Fruit fly (Drosophila melanogaster) whole organism, embryonic: ENCODE results near the gene CG2681.

Source experiments
- Atf6 ChIP-seq: fragments of 200-800 bp; sonication (Bioruptor generic); IDR thresholded peaks from 2 replicates; pipeline ENCODE4 v1.3.6; 2022; ENCODE audit warnings: missing biosample characterization, missing genetic modification characterization
- B-H1 ChIP-seq: fragments of 200-800 bp; sonication (Bioruptor generic); IDR thresholded peaks from 3 replicates; pipeline ENCODE4 v1.3.6; 2022; ENCODE audit warnings: missing biosample characterization, missing genetic modification characterization
- BEAF-32 ChIP-seq: fragments of 200-800 bp; sonication (Bioruptor generic); optimal IDR thresholded peaks from 3 replicates; lab custom pipeline; 2017; ENCODE audit warnings: missing biosample characterization, missing genetic modification characterization, mild to moderate bottlenecking, moderate library complexity, missing genetic modification reagents
- CG10462 ChIP-seq: fragments of 200-800 bp; sonication (Bioruptor generic); optimal IDR thresholded peaks from 2 replicates; lab custom pipeline; 2016; ENCODE audit warnings: missing biosample characterization, missing genetic modification characterization
- CG11398 ChIP-seq: fragments of 200-800 bp; sonication (Bioruptor generic); optimal IDR thresholded peaks from 2 replicates; lab custom pipeline; 2016; ENCODE audit warnings: missing biosample characterization, missing genetic modification characterization
- CG11504 ChIP-seq: fragments of 200-800 bp; sonication (Bioruptor generic); optimal IDR thresholded peaks from 3 replicates; lab custom pipeline; 2019; ENCODE audit warnings: missing biosample characterization, mild to moderate bottlenecking, missing genetic modification characterization, moderate library complexity
- CG13775 ChIP-seq: fragments of 200-800 bp; sonication (Bioruptor generic); optimal IDR thresholded peaks from 3 replicates; lab custom pipeline; 2017; ENCODE audit warnings: missing biosample characterization, mild to moderate bottlenecking, missing genetic modification characterization
- CG14667 ChIP-seq: fragments of 200-800 bp; sonication (Bioruptor generic); IDR thresholded peaks from 2 replicates; pipeline ENCODE4 v1.3.6; 2022; ENCODE audit warnings: missing biosample characterization, missing genetic modification characterization
- CG14710 ChIP-seq: fragments of 200-800 bp; sonication (Bioruptor generic); optimal IDR thresholded peaks from 3 replicates; lab custom pipeline; 2019; ENCODE audit warnings: missing biosample characterization, mild to moderate bottlenecking, missing genetic modification characterization, moderate library complexity
- CG15073 ChIP-seq: fragments of 200-800 bp; sonication (Bioruptor generic); optimal IDR thresholded peaks from 2 replicates; lab custom pipeline; 2016; ENCODE audit warnings: missing biosample characterization, missing genetic modification characterization
- CG15479 ChIP-seq: fragments of 200-800 bp; sonication (Bioruptor generic); optimal IDR thresholded peaks from 3 replicates; lab custom pipeline; 2019; ENCODE audit warnings: missing biosample characterization, mild to moderate bottlenecking, missing genetic modification characterization, moderate library complexity
- CG1602 ChIP-seq: fragments of 200-800 bp; sonication (Bioruptor generic); optimal IDR thresholded peaks from 3 replicates; lab custom pipeline; 2016; ENCODE audit warnings: missing biosample characterization, missing genetic modification characterization
- CG16863 ChIP-seq: fragments of 200-800 bp; sonication (Bioruptor generic); optimal IDR thresholded peaks from 3 replicates; lab custom pipeline; 2016; ENCODE audit warnings: missing biosample characterization, missing genetic modification characterization
- CG17361 ChIP-seq: fragments of 200-800 bp; sonication (Bioruptor generic); IDR thresholded peaks from 3 replicates; pipeline ENCODE4 v1.3.6; 2022; ENCODE audit warnings: missing biosample characterization, missing genetic modification characterization
- CG17568 ChIP-seq: fragments of 200-800 bp; sonication (Bioruptor generic); optimal IDR thresholded peaks from 2 replicates; lab custom pipeline; 2018; ENCODE audit warnings: missing biosample characterization, mild to moderate bottlenecking, missing genetic modification characterization, moderate library complexity
- CG17829 ChIP-seq: fragments of 200-800 bp; optimal IDR thresholded peaks from 2 replicates; lab custom pipeline; 2019; ENCODE audit warnings: missing biosample characterization, mild to moderate bottlenecking, missing genetic modification characterization, moderate library complexity
- CG18764 ChIP-seq: fragments of 200-800 bp; sonication (Bioruptor generic); optimal IDR thresholded peaks from 3 replicates; lab custom pipeline; 2016; ENCODE audit warnings: missing biosample characterization, missing genetic modification characterization
- CG2712 ChIP-seq: fragments of 200-800 bp; optimal IDR thresholded peaks from 3 replicates; lab custom pipeline; 2019; ENCODE audit warnings: missing biosample characterization, mild to moderate bottlenecking, missing genetic modification characterization, moderate library complexity
- CG2875 ChIP-seq: fragments of 200-800 bp; sonication (Bioruptor generic); optimal IDR thresholded peaks from 2 replicates; lab custom pipeline; 2017; ENCODE audit warnings: missing biosample characterization, mild to moderate bottlenecking, missing genetic modification characterization, missing genetic modification reagents
- CG32532 ChIP-seq: fragments of 200-800 bp; sonication (Bioruptor generic); IDR thresholded peaks from 2 replicates; pipeline ENCODE4 v1.3.6; 2022; ENCODE audit warnings: missing biosample characterization, missing genetic modification characterization
- CG4404 ChIP-seq: fragments of 200-800 bp; sonication (Bioruptor generic); IDR thresholded peaks from 2 replicates; pipeline ENCODE4 v1.3.6; 2022; ENCODE audit warnings: missing biosample characterization, missing genetic modification characterization
- CG6175 ChIP-seq: fragments of 200-800 bp; sonication (Bioruptor generic); IDR thresholded peaks from 3 replicates; pipeline ENCODE4 v1.3.6; 2022; ENCODE audit warnings: missing biosample characterization, missing genetic modification characterization
- CG6689 ChIP-seq: fragments of 200-800 bp; sonication (Bioruptor generic); IDR thresholded peaks from 2 replicates; pipeline ENCODE4 v1.3.6; 2022; ENCODE audit warnings: missing biosample characterization, missing genetic modification characterization
- CG6854 ChIP-seq: fragments of 200-800 bp; sonication (Bioruptor generic); optimal IDR thresholded peaks from 3 replicates; lab custom pipeline; 2017; ENCODE audit warnings: missing biosample characterization, mild to moderate bottlenecking, missing genetic modification characterization
- CG8944 ChIP-seq: fragments of 200-800 bp; sonication (Bioruptor generic); optimal IDR thresholded peaks from 3 replicates; lab custom pipeline; 2016; ENCODE audit warnings: missing biosample characterization, missing genetic modification characterization
- CG9932 ChIP-seq: fragments of 200-800 bp; sonication (Bioruptor generic); IDR thresholded peaks from 2 replicates; pipeline ENCODE4 v1.3.6; 2022; ENCODE audit warnings: missing biosample characterization, missing genetic modification characterization
- Chrac-16 ChIP-seq: fragments of 200-800 bp; sonication (Bioruptor generic); optimal IDR thresholded peaks from 3 replicates; lab custom pipeline; 2016; ENCODE audit warnings: missing biosample characterization, missing genetic modification characterization
- CrebB ChIP-seq: fragments of 200-800 bp; sonication (Bioruptor generic); optimal IDR thresholded peaks from 3 replicates; lab custom pipeline; 2018; ENCODE audit warnings: missing biosample characterization, mild to moderate bottlenecking, missing genetic modification characterization
- ERR ChIP-seq: fragments of 200-800 bp; sonication (Bioruptor generic); optimal IDR thresholded peaks from 2 replicates; lab custom pipeline; 2016; ENCODE audit warnings: missing biosample characterization, missing genetic modification characterization
- Hand ChIP-seq: fragments of 200-800 bp; sonication (Bioruptor generic); optimal IDR thresholded peaks from 2 replicates; lab custom pipeline; 2017; ENCODE audit warnings: mild to moderate bottlenecking, missing biosample characterization, missing genetic modification reagents, missing genetic modification characterization
- Jarid2 ChIP-seq: fragments of 200-800 bp; sonication (Bioruptor generic); optimal IDR thresholded peaks from 3 replicates; lab custom pipeline; 2017; ENCODE audit warnings: mild to moderate bottlenecking, missing biosample characterization, missing genetic modification reagents, missing genetic modification characterization
- Lhr ChIP-seq: fragments of 200-800 bp; sonication (Bioruptor generic); optimal IDR thresholded peaks from 3 replicates; lab custom pipeline; 2017; ENCODE audit warnings: mild to moderate bottlenecking, missing biosample characterization, missing genetic modification reagents, missing genetic modification characterization
- MBD-R2 ChIP-seq: fragments of 200-800 bp; sonication (Bioruptor generic); IDR thresholded peaks from 2 replicates; pipeline ENCODE4 v1.3.6; 2022; ENCODE audit warnings: missing biosample characterization, missing genetic modification characterization
- MESR4 ChIP-seq: fragments of 200-800 bp; sonication (Bioruptor generic); optimal IDR thresholded peaks from 2 replicates; lab custom pipeline; 2018; ENCODE audit warnings: missing biosample characterization, mild to moderate bottlenecking, missing genetic modification characterization, moderate library complexity
- MTF-1 ChIP-seq: fragments of 200-800 bp; sonication (Bioruptor generic); optimal IDR thresholded peaks from 2 replicates; lab custom pipeline; 2018; ENCODE audit warnings: missing biosample characterization, mild to moderate bottlenecking, missing genetic modification characterization, borderline replicate concordance
- Optix ChIP-seq: fragments of 200-800 bp; sonication (Bioruptor generic); IDR thresholded peaks from 3 replicates; pipeline ENCODE4 v1.3.6; 2022; ENCODE audit warnings: missing biosample characterization, missing genetic modification characterization
- Poxn ChIP-seq: fragments of 200-800 bp; sonication (Bioruptor generic); IDR thresholded peaks from 2 replicates; pipeline ENCODE4 v1.3.6; 2022; ENCODE audit warnings: missing biosample characterization, missing genetic modification characterization
- Rx ChIP-seq: fragments of 200-800 bp; sonication (Bioruptor generic); IDR thresholded peaks from 2 replicates; pipeline ENCODE4 v1.3.6; 2022; ENCODE audit warnings: missing biosample characterization, missing genetic modification characterization
- Vsx1 ChIP-seq: fragments of 200-800 bp; sonication (Bioruptor generic); optimal IDR thresholded peaks from 2 replicates; lab custom pipeline; 2017; ENCODE audit warnings: missing biosample characterization, mild to moderate bottlenecking, missing genetic modification characterization, missing genetic modification reagents
- Xrp1 ChIP-seq: fragments of 200-800 bp; sonication (Bioruptor generic); IDR thresholded peaks from 2 replicates; pipeline ENCODE4 v1.3.6; 2022; ENCODE audit warnings: missing biosample characterization, missing genetic modification characterization
- crol ChIP-seq: fragments of 200-800 bp; sonication (Bioruptor generic); IDR thresholded peaks from 2 replicates; pipeline ENCODE4 v1.3.6; 2022; ENCODE audit warnings: missing biosample characterization, missing genetic modification characterization
- fd96Cb ChIP-seq: fragments of 200-800 bp; sonication (Bioruptor generic); optimal IDR thresholded peaks from 2 replicates; lab custom pipeline; 2018; ENCODE audit warnings: missing biosample characterization, mild to moderate bottlenecking, missing genetic modification characterization, moderate library complexity
- hbn ChIP-seq: fragments of 200-800 bp; sonication (Bioruptor generic); IDR thresholded peaks from 2 replicates; pipeline ENCODE4 v1.3.6; 2022; ENCODE audit warnings: missing biosample characterization, missing genetic modification characterization; ENCODE audit not compliant: partially characterized antibody
- luna ChIP-seq: fragments of 200-800 bp; sonication (Bioruptor generic); optimal IDR thresholded peaks from 2 replicates; lab custom pipeline; 2016; ENCODE audit warnings: missing biosample characterization, missing genetic modification characterization
- maf-S ChIP-seq: fragments of 200-800 bp; sonication (Bioruptor generic); optimal IDR thresholded peaks from 2 replicates; lab custom pipeline; 2016; ENCODE audit warnings: missing biosample characterization, missing genetic modification characterization
- repo ChIP-seq: fragments of 200-800 bp; sonication (Bioruptor generic); optimal IDR thresholded peaks from 2 replicates; lab custom pipeline; 2016; ENCODE audit warnings: missing biosample characterization, missing genetic modification characterization
- shn ChIP-seq: fragments of 200-800 bp; sonication (Bioruptor generic); optimal IDR thresholded peaks from 3 replicates; lab custom pipeline; 2016; ENCODE audit warnings: missing biosample characterization, missing genetic modification characterization
- slou ChIP-seq: fragments of 200-800 bp; sonication (Bioruptor generic); optimal IDR thresholded peaks from 3 replicates; lab custom pipeline; 2016; ENCODE audit warnings: missing biosample characterization, missing genetic modification characterization
- sna ChIP-seq: fragments of 200-800 bp; sonication (Bioruptor generic); IDR thresholded peaks from 2 replicates; pipeline ENCODE4 v1.3.6; 2022; ENCODE audit warnings: missing biosample characterization, missing genetic modification characterization; ENCODE audit not compliant: partially characterized antibody
- sob ChIP-seq: fragments of 200-800 bp; sonication (Bioruptor generic); IDR thresholded peaks from 2 replicates; pipeline ENCODE4 v1.3.6; 2022; ENCODE audit warnings: missing biosample characterization, missing genetic modification characterization
- trem ChIP-seq: fragments of 200-800 bp; optimal IDR thresholded peaks from 3 replicates; lab custom pipeline; 2019; ENCODE audit warnings: missing biosample characterization, mild to moderate bottlenecking, missing genetic modification characterization, moderate library complexity
- unpg ChIP-seq: fragments of 200-800 bp; sonication (Bioruptor generic); optimal IDR thresholded peaks from 3 replicates; lab custom pipeline; 2018; ENCODE audit warnings: missing biosample characterization, mild to moderate bottlenecking, missing genetic modification characterization, moderate library complexity

Gene CG2681

dm6 chrX:2713776-2714175 is 5.3 kb downstream of the CG2681 start, which contains the start of the genes CG2685 and CG2694 (continued):
- no peak for TF ChIP-seq Atf6 (GFP tag; lab: Robert Waterston, UW)
- no peak for TF ChIP-seq slou
- TF ChIP-seq trem (tag; lab: Kevin White, UChicago) = peak; percentile 29
- no peak for TF ChIP-seq crol
- no peak for TF ChIP-seq Hand (GFP tag; lab: Kevin White, UChicago)
- no peak for TF ChIP-seq CG6689 (GFP tag; lab: Robert Waterston, UW)
- TF ChIP-seq hbn = peak; percentile 72
- TF ChIP-seq Jarid2 (GFP tag; lab: Kevin White, UChicago) = no peak
- no peak for TF ChIP-seq CG15479 (GFP tag; lab: Kevin White, UChicago)
- no peak for TF ChIP-seq repo (GFP tag; lab: Kevin White, UChicago)
- peak; percentile 28 for TF ChIP-seq CG17829 (tag; lab: Kevin White, UChicago)
- no peak for TF ChIP-seq MTF-1 (GFP tag; lab: Kevin White, UChicago)
- no peak for TF ChIP-seq CG15073 (GFP tag; lab: Kevin White, UChicago)
- TF ChIP-seq sob (GFP tag; lab: Robert Waterston, UW) = peak; percentile 46
- TF ChIP-seq CG1602 = no peak
- no peak for TF ChIP-seq CG4404
- TF ChIP-seq B-H1 (GFP tag; lab: Robert Waterston, UW) = no peak
- TF ChIP-seq Optix (GFP tag; lab: Robert Waterston, UW) = no peak
- no peak for TF ChIP-seq CG17361 (GFP tag; lab: Robert Waterston, UW)
- peak; percentile 54; the same call in 1 of the 2 replicates for TF ChIP-seq CG9932 (GFP tag; lab: Robert Waterston, UW)
- no peak for TF ChIP-seq CG8944 (GFP tag; lab: Kevin White, UChicago)
- peak; percentile 4 for TF ChIP-seq Lhr
- no peak for TF ChIP-seq CG13775 (GFP tag; lab: Kevin White, UChicago)
- no peak for TF ChIP-seq CG17568
- no peak for TF ChIP-seq CG10462
- TF ChIP-seq CG6175 (GFP tag; lab: Robert Waterston, UW) = no peak
- no peak for TF ChIP-seq shn (GFP tag; lab: Kevin White, UChicago)
- peak; percentile 7 for TF ChIP-seq CG2712 (tag; lab: Kevin White, UChicago)
- 0 out of 2 replicates have a peak, but pooled peaks have one; percentile 13 for TF ChIP-seq CG32532
- no peak for TF ChIP-seq Chrac-16 (GFP tag; lab: Kevin White, UChicago)
- TF ChIP-seq Poxn (GFP tag; lab: Robert Waterston, UW) = no peak
- TF ChIP-seq CG11504 (tag; lab: Kevin White, UChicago) = no peak
- no peak for TF ChIP-seq luna (GFP tag; lab: Kevin White, UChicago)
- TF ChIP-seq unpg (GFP tag; lab: Kevin White, UChicago) = no peak
- TF ChIP-seq MBD-R2 (GFP tag; lab: Robert Waterston, UW) = peak; percentile 83
- no peak for TF ChIP-seq Vsx1
- no peak for TF ChIP-seq CG6854
- no peak for TF ChIP-seq CG11398
- TF ChIP-seq BEAF-32 (GFP tag; lab: Kevin White, UChicago) = peak; percentile 74
- TF ChIP-seq CG2875 = no peak
- TF ChIP-seq MESR4 (GFP tag; lab: Kevin White, UChicago) = peak; percentile 41
- peak; percentile 13 for TF ChIP-seq CG14710 (tag; lab: Kevin White, UChicago)
- no peak for TF ChIP-seq sna (GFP tag; lab: Robert Waterston, UW)
- TF ChIP-seq ERR (GFP tag; lab: Kevin White, UChicago) = no peak
- TF ChIP-seq maf-S (GFP tag; lab: Kevin White, UChicago) = no peak
- no peak for TF ChIP-seq CG18764
- TF ChIP-seq fd96Cb (tag; lab: Kevin White, UChicago) = no peak
- no peak for TF ChIP-seq Rx
- TF ChIP-seq CG16863 (GFP tag; lab: Kevin White, UChicago) = no peak
- TF ChIP-seq CrebB = no peak
- TF ChIP-seq CG14667 = no peak
- TF ChIP-seq Xrp1 = 0 out of 2 replicates have a peak, but pooled peaks have one; percentile 7
